Worm (Caenorhabditis elegans) whole organism, L2 larva: ENCODE results near the gene crb-1.

ENCODE experiments used
- alr-1 ChIP-seq: fragments of 150-350 bp; optimal IDR thresholded peaks from 2 replicates; lab custom pipeline; 2014; ENCODE audit warnings: missing biosample characterization, missing genetic modification characterization
- aly-2 ChIP-seq: fragments of 150-350 bp; optimal IDR thresholded peaks from 2 replicates; lab custom pipeline; 2014; ENCODE audit warnings: missing biosample characterization, missing genetic modification characterization
- ceh-16 ChIP-seq: fragments of 150-350 bp; optimal IDR thresholded peaks from 2 replicates; lab custom pipeline; 2014; ENCODE audit warnings: missing biosample characterization, missing genetic modification characterization
- dmd-4 ChIP-seq: sonication (generic microtip); optimal IDR thresholded peaks from 2 replicates; lab custom pipeline; 2017; ENCODE audit warnings: missing biosample characterization, missing genetic modification characterization
- elt-3 ChIP-seq: sonication (generic microtip); optimal IDR thresholded peaks from 2 replicates; lab custom pipeline; 2017; ENCODE audit warnings: missing biosample characterization, missing genetic modification characterization
- lin-13 ChIP-seq: fragments of 150-350 bp; optimal IDR thresholded peaks from 2 replicates; lab custom pipeline; 2014; ENCODE audit warnings: missing biosample characterization, missing genetic modification reagents, missing genetic modification characterization
- lsy-2 ChIP-seq, 2 experiments: fragments of 150-350 bp in 1 of 2; sonication (generic microtip) in 1 of 2; optimal IDR thresholded peaks; 2 replicates each; lab custom pipeline; 2014 to 2017; ENCODE audit warnings: missing biosample characterization in 2 of 2, missing genetic modification characterization in 2 of 2
- mbf-1 ChIP-seq: sonication (generic microtip); optimal IDR thresholded peaks from 2 replicates; lab custom pipeline; 2017; ENCODE audit warnings: missing biosample characterization, missing genetic modification characterization
- nhr-11 ChIP-seq: fragments of 150-350 bp; optimal IDR thresholded peaks from 2 replicates; lab custom pipeline; 2014; ENCODE audit warnings: missing biosample characterization, missing genetic modification characterization
- nhr-129 ChIP-seq: fragments of 150-350 bp; optimal IDR thresholded peaks from 2 replicates; lab custom pipeline; 2014; ENCODE audit warnings: missing biosample characterization, missing genetic modification characterization
- nhr-21 ChIP-seq: fragments of 150-350 bp; optimal IDR thresholded peaks from 2 replicates; lab custom pipeline; 2014; ENCODE audit warnings: missing biosample characterization, missing genetic modification characterization
- unc-39 ChIP-seq: fragments of 150-350 bp; optimal IDR thresholded peaks from 2 replicates; lab custom pipeline; 2014; ENCODE audit warnings: missing biosample characterization, missing genetic modification characterization
- unc-62 ChIP-seq: fragments of 150-350 bp; optimal IDR thresholded peaks from 2 replicates; lab custom pipeline; 2014; ENCODE audit warnings: missing biosample characterization, missing genetic modification reagents, missing genetic modification characterization
- ztf-11 ChIP-seq: sonication (generic microtip); optimal IDR thresholded peaks from 2 replicates; lab custom pipeline; 2017; ENCODE audit warnings: missing biosample characterization, missing genetic modification characterization

DNA sequence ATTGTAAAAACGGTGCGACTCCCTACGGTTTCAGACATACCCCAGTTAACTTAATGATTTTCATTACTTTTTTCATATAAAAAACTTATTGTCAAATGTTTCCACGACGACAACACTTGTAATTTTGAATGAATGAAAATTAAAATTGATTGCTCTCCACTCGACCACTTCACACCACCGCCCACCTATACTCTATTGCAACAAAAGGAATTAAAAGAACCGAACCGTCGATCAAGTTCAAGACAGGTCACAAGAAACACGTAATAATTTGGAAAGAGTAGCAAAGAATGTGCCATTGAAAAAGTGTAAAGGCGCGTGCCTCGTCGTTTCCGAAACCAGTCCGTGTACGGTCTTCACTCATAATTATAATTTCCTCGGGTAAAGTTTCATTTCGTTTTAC lies 51.3 kb downstream of the crb-1 start, which contains the start of gene F10D7.11:
- TF ChIP-seq unc-62 (GFP tag; lab: Kevin White, UChicago): no peak
- TF ChIP-seq nhr-129 (tag; lab: Kevin White, UChicago): no peak
- TF ChIP-seq nhr-21 (tag; lab: Kevin White, UChicago): no peak
- TF ChIP-seq mbf-1 (tag; lab: Kevin White, UChicago): no peak
- no peak for TF ChIP-seq unc-39 (tag; lab: Kevin White, UChicago)
- no peak for TF ChIP-seq aly-2 (tag; lab: Kevin White, UChicago)
- TF ChIP-seq ceh-16 (tag; lab: Kevin White, UChicago): no peak
- TF ChIP-seq nhr-11 (tag; lab: Kevin White, UChicago): no peak
- no peak for TF ChIP-seq elt-3
- TF ChIP-seq dmd-4: no peak
- TF ChIP-seq alr-1 (tag; lab: Kevin White, UChicago): no peak
- no peak for TF ChIP-seq ztf-11 (tag; lab: Kevin White, UChicago)
- TF ChIP-seq lsy-2 (tag; optimal IDR thresholded peaks at IDR 0.05; lab: Kevin White, UChicago): no peak
- no peak for TF ChIP-seq lin-13 (GFP tag; lab: Kevin White, UChicago)
